Worm (Caenorhabditis elegans) whole organism, L4 larva: Measurements from ENCODE around the gene Y39B6A.41.

ENCODE experiments used
- F37D6.2 ChIP-seq: sonication (generic microtip); optimal IDR thresholded peaks from 2 replicates; lab custom pipeline; 2016; ENCODE audit warnings: mild to moderate bottlenecking, missing genetic modification characterization, missing compliant biosample characterization
- F44E2.7 ChIP-seq: fragments of 200-800 bp; sonication (Bioruptor generic); IDR thresholded peaks from 2 replicates; pipeline ENCODE4 v2.1.2; 2022; ENCODE audit warnings: missing genetic modification characterization, missing compliant biosample characterization
- F49E8.2 ChIP-seq: sonication (generic microtip); optimal IDR thresholded peaks from 2 replicates; lab custom pipeline; 2016; ENCODE audit warnings: missing compliant biosample characterization, mild to moderate bottlenecking, missing genetic modification characterization, borderline replicate concordance
- Y105C5A.15 ChIP-seq: fragments of 200-800 bp; sonication (Bioruptor generic); IDR thresholded peaks from 2 replicates; pipeline ENCODE4 v1.3.6; 2022; ENCODE audit warnings: missing genetic modification characterization, missing compliant biosample characterization
- Y48G9A.11 ChIP-seq: fragments of 200-800 bp; sonication (Bioruptor generic); IDR thresholded peaks from 2 replicates; pipeline ENCODE4 v1.3.6; 2022; ENCODE audit warnings: missing genetic modification reagents, missing genetic modification characterization, missing compliant biosample characterization
- Y5F2A.4 ChIP-seq: fragments of 200-800 bp; sonication (Bioruptor generic); optimal IDR thresholded peaks from 2 replicates; lab custom pipeline; 2018; ENCODE audit warnings: mild to moderate bottlenecking, missing genetic modification characterization, missing compliant biosample characterization
- ZK337.2 ChIP-seq: fragments of 200-800 bp; sonication (Bioruptor generic); IDR thresholded peaks from 2 replicates; pipeline ENCODE4 v1.3.6; 2022; ENCODE audit warnings: missing genetic modification reagents, missing genetic modification characterization, missing compliant biosample characterization
- ZK546.5 ChIP-seq, 2 experiments: sonication (generic microtip); optimal IDR thresholded peaks; 2 replicates each; lab custom pipeline; 2017; ENCODE audit warnings: missing biosample characterization in 2 of 2, missing genetic modification characterization in 2 of 2
- ceh-20 ChIP-seq: fragments of 200-800 bp; sonication (Bioruptor generic); IDR thresholded peaks from 2 replicates; pipeline ENCODE4 v1.3.6; 2022; ENCODE audit warnings: missing genetic modification reagents, missing genetic modification characterization, missing compliant biosample characterization
- ceh-28 ChIP-seq: fragments of 150-350 bp; optimal IDR thresholded peaks from 2 replicates; lab custom pipeline; 2014; ENCODE audit warnings: missing biosample characterization, missing genetic modification reagents, missing genetic modification characterization
- ceh-32 ChIP-seq: sonication (generic microtip); optimal IDR thresholded peaks from 2 replicates; lab custom pipeline; 2016; ENCODE audit warnings: mild to moderate bottlenecking, missing genetic modification characterization, missing compliant biosample characterization; ENCODE audit not compliant: poor library complexity
- ceh-44 ChIP-seq: fragments of 200-800 bp; sonication (Bioruptor generic); IDR thresholded peaks from 2 replicates; pipeline ENCODE4 v1.3.6; 2022; ENCODE audit warnings: missing genetic modification reagents, missing genetic modification characterization, missing compliant biosample characterization
- ceh-62 ChIP-seq: sonication (generic microtip); optimal IDR thresholded peaks from 2 replicates; lab custom pipeline; 2017; ENCODE audit warnings: missing biosample characterization, missing genetic modification characterization
- cey-2 ChIP-seq: sonication (generic microtip); optimal IDR thresholded peaks from 3 replicates; lab custom pipeline; 2017; ENCODE audit warnings: missing genetic modification characterization, mild to moderate bottlenecking, missing compliant biosample characterization, antibody characterized with exemption, borderline replicate concordance; ENCODE audit not compliant: insufficient read depth
- daf-12 ChIP-seq: fragments of 150-350 bp; optimal IDR thresholded peaks from 2 replicates; lab custom pipeline; 2014; ENCODE audit warnings: missing biosample characterization, missing genetic modification reagents, missing genetic modification characterization
- daf-16 ChIP-seq, 3 experiments: sonication (generic microtip); optimal IDR thresholded peaks; 2 replicates each; lab custom pipeline; 2016 to 2017; ENCODE audit warnings: missing genetic modification characterization in 3 of 3, missing genetic modification reagents in 3 of 3, mild to moderate bottlenecking in 2 of 3, missing compliant biosample characterization in 2 of 3, missing biosample characterization in 1 of 3, moderate library complexity in 1 of 3
- daf-19 ChIP-seq: fragments of 200-800 bp; sonication (Bioruptor generic); conservative IDR thresholded peaks from 2 replicates; pipeline ENCODE4 v1.3.6; 2022; ENCODE audit warnings: missing genetic modification characterization, missing compliant biosample characterization
- daf-8 ChIP-seq: fragments of 200-800 bp; sonication (Bioruptor generic); IDR thresholded peaks from 2 replicates; pipeline ENCODE4 v1.3.6; 2022; ENCODE audit warnings: missing genetic modification characterization, missing compliant biosample characterization
- dmd-6 ChIP-seq: fragments of 200-800 bp; sonication (Bioruptor generic); IDR thresholded peaks from 2 replicates; pipeline ENCODE4 v1.3.6; 2022; ENCODE audit warnings: missing genetic modification reagents, missing genetic modification characterization, missing compliant biosample characterization
- dve-1 ChIP-seq: sonication (generic microtip); optimal IDR thresholded peaks from 2 replicates; lab custom pipeline; 2017; ENCODE audit warnings: antibody characterized with exemption, mild to moderate bottlenecking, missing genetic modification characterization, missing compliant biosample characterization; ENCODE audit not compliant: insufficient read depth
- egl-43 ChIP-seq: fragments of 200-800 bp; sonication (Bioruptor generic); IDR thresholded peaks from 2 replicates; pipeline ENCODE4 v1.3.6; 2022; ENCODE audit warnings: missing genetic modification reagents, missing genetic modification characterization, missing compliant biosample characterization
- hif-1 ChIP-seq, 2 experiments: sonication (generic microtip); optimal IDR thresholded peaks; 2 replicates each; lab custom pipeline; 2016 to 2017; ENCODE audit warnings: missing compliant biosample characterization in 2 of 2, missing genetic modification characterization in 2 of 2, missing genetic modification reagents in 2 of 2, missing genotype in 2 of 2, mild to moderate bottlenecking in 1 of 2
- hlh-11 ChIP-seq: fragments of 200-800 bp; sonication (Bioruptor generic); optimal IDR thresholded peaks from 2 replicates; lab custom pipeline; 2018; ENCODE audit warnings: mild to moderate bottlenecking, missing genetic modification characterization, missing compliant biosample characterization
- hlh-30 ChIP-seq: sonication (generic microtip); optimal IDR thresholded peaks from 2 replicates; lab custom pipeline; 2017; ENCODE audit warnings: antibody characterized with exemption, mild to moderate bottlenecking, missing genetic modification characterization, missing compliant biosample characterization; ENCODE audit not compliant: insufficient read depth
- jun-1 ChIP-seq: fragments of 150-350 bp; optimal IDR thresholded peaks from 2 replicates; lab custom pipeline; 2014; ENCODE audit warnings: missing biosample characterization, missing genetic modification reagents, missing genetic modification characterization
- lin-13 ChIP-seq: fragments of 150-350 bp; optimal IDR thresholded peaks from 2 replicates; lab custom pipeline; 2014; ENCODE audit warnings: missing biosample characterization, missing genetic modification reagents, missing genetic modification characterization
- lin-38 ChIP-seq: fragments of 200-800 bp; sonication (Bioruptor generic); IDR thresholded peaks from 2 replicates; pipeline ENCODE4 v1.3.6; 2022; ENCODE audit warnings: missing genetic modification reagents, missing genetic modification characterization, missing compliant biosample characterization
- lsy-2 ChIP-seq, 2 experiments: fragments of 150-350 bp in 1 of 2; sonication (generic microtip) in 1 of 2; optimal IDR thresholded peaks; 2 replicates each; lab custom pipeline; 2014 to 2017; ENCODE audit warnings: missing biosample characterization in 2 of 2, missing genetic modification characterization in 2 of 2
- mep-1 ChIP-seq: fragments of 150-350 bp; sonication (generic microtip); optimal IDR thresholded peaks from 3 replicates; lab custom pipeline; 2014; ENCODE audit warnings: missing biosample characterization, missing genetic modification characterization
- mes-2 ChIP-seq: sonication (generic microtip); optimal IDR thresholded peaks from 2 replicates; lab custom pipeline; 2016; ENCODE audit warnings: missing genotype, mild to moderate bottlenecking, missing genetic modification characterization, missing compliant biosample characterization; ENCODE audit not compliant: poor library complexity, severe bottlenecking
- mxl-2 ChIP-seq: fragments of 200-800 bp; sonication (Bioruptor generic); conservative IDR thresholded peaks from 2 replicates; pipeline ENCODE4 v1.3.6; 2022; ENCODE audit warnings: missing genetic modification reagents, missing genetic modification characterization, missing compliant biosample characterization
- nhr-102 ChIP-seq: sonication (generic microtip); optimal IDR thresholded peaks from 2 replicates; lab custom pipeline; 2016; ENCODE audit warnings: mild to moderate bottlenecking, missing genetic modification characterization, moderate library complexity, missing compliant biosample characterization
- nhr-237 ChIP-seq: sonication (generic microtip); optimal IDR thresholded peaks from 2 replicates; lab custom pipeline; 2017; ENCODE audit warnings: missing biosample characterization, missing genetic modification characterization
- nhr-28 ChIP-seq: fragments of 150-350 bp; optimal IDR thresholded peaks from 2 replicates; lab custom pipeline; 2014; ENCODE audit warnings: missing biosample characterization, missing genetic modification characterization
- nhr-41 ChIP-seq: fragments of 200-800 bp; sonication (Bioruptor generic); IDR thresholded peaks from 2 replicates; pipeline ENCODE4 v1.3.6; 2022; ENCODE audit warnings: missing genetic modification reagents, missing genetic modification characterization, missing compliant biosample characterization
- nhr-6 ChIP-seq: fragments of 150-350 bp; optimal IDR thresholded peaks from 2 replicates; lab custom pipeline; 2014; ENCODE audit warnings: missing biosample characterization, missing genetic modification characterization
- nhr-77 ChIP-seq: fragments of 150-350 bp; optimal IDR thresholded peaks from 2 replicates; lab custom pipeline; 2014; ENCODE audit warnings: missing biosample characterization, missing genetic modification characterization
- pha-4 ChIP-seq, 2 experiments: fragments of 150-350 bp in 1 of 2; fragments of 200-800 bp in 1 of 2; sonication (Bioruptor generic) in 1 of 2; IDR thresholded peaks in 1 of 2; optimal IDR thresholded peaks in 1 of 2; 2 replicates each; pipeline versions ENCODE4 v1.3.6 to Lab custom; 2014 to 2022; ENCODE audit warnings: missing genetic modification characterization in 2 of 2, missing genetic modification reagents in 2 of 2, missing biosample characterization in 1 of 2, missing compliant biosample characterization in 1 of 2
- php-3 ChIP-seq: fragments of 200-800 bp; sonication (Bioruptor generic); IDR thresholded peaks from 2 replicates; pipeline ENCODE4 v1.3.6; 2022; ENCODE audit warnings: missing genetic modification reagents, missing genetic modification characterization, missing compliant biosample characterization
- rbr-2 ChIP-seq: sonication (generic microtip); optimal IDR thresholded peaks from 2 replicates; lab custom pipeline; 2016; ENCODE audit warnings: missing genotype, missing genetic modification characterization, missing compliant biosample characterization
- set-16 ChIP-seq: fragments of 200-800 bp; sonication (Bioruptor generic); IDR thresholded peaks from 2 replicates; pipeline ENCODE4 v1.3.6; 2022; ENCODE audit warnings: missing genetic modification reagents, missing genetic modification characterization, missing compliant biosample characterization
- skn-1 ChIP-seq: fragments of 150-350 bp; optimal IDR thresholded peaks from 2 replicates; lab custom pipeline; 2014; ENCODE audit warnings: missing biosample characterization, missing genetic modification characterization
- tag-97 ChIP-seq: fragments of 200-800 bp; sonication (Bioruptor generic); IDR thresholded peaks from 2 replicates; pipeline ENCODE4 v1.3.6; 2022; ENCODE audit warnings: missing genetic modification characterization, missing compliant biosample characterization
- unc-130 ChIP-seq: sonication (generic microtip); optimal IDR thresholded peaks from 2 replicates; lab custom pipeline; 2016; ENCODE audit warnings: missing genetic modification reagents, missing genetic modification characterization, missing compliant biosample characterization
- unc-62 ChIP-seq, 3 experiments: fragments of 150-350 bp in 1 of 3; sonication (generic microtip); optimal IDR thresholded peaks in 2 of 3; peaks in 1 of 3; 1 replicate in 1 of 3; 2 replicates in 2 of 3; lab custom pipeline; 2014 to 2017; ENCODE audit warnings: missing biosample characterization in 3 of 3, missing genetic modification characterization in 3 of 3, missing genetic modification reagents in 3 of 3, missing genotype in 1 of 3
- vab-7 ChIP-seq: fragments of 200-800 bp; sonication (Bioruptor generic); IDR thresholded peaks from 2 replicates; pipeline ENCODE4 v1.3.6; 2022; ENCODE audit warnings: missing genetic modification reagents, missing genetic modification characterization, missing compliant biosample characterization
- zip-2 ChIP-seq: fragments of 150-350 bp; optimal IDR thresholded peaks from 2 replicates; lab custom pipeline; 2014; ENCODE audit warnings: missing biosample characterization, missing genetic modification characterization
- ztf-7 ChIP-seq: fragments of 150-350 bp; optimal IDR thresholded peaks from 2 replicates; lab custom pipeline; 2014; ENCODE audit warnings: missing biosample characterization, missing genetic modification characterization

Y39B6A.41 gene

ce11 chrV:18980980-18981529, 3.3 kb upstream of the Y39B6A.41 start, which contains the start of the genes mrps-35 and sws-1 (continued):
- peak; percentile 45 for TF ChIP-seq mep-1 (tag; lab: Kevin White, UChicago)
- TF ChIP-seq mes-2 (tag; lab: Kevin White, UChicago): peak; percentile 99
- no peak for TF ChIP-seq nhr-102 (tag; lab: Kevin White, UChicago)
- TF ChIP-seq set-16 (GFP tag; lab: Robert Waterston, UW): 0 out of 2 replicates have a peak, but pooled peaks have one; percentile 9
- no peak for TF ChIP-seq ceh-28 (tag; lab: Kevin White, UChicago)
- peak; percentile 0 for TF ChIP-seq hlh-11 (tag; lab: Kevin White, UChicago)
- peak; percentile 68 for TF ChIP-seq Y48G9A.11
- TF ChIP-seq F37D6.2 (tag; lab: Kevin White, UChicago): peak; percentile 18
- no peak for TF ChIP-seq ceh-32 (tag; lab: Kevin White, UChicago)
- no peak for TF ChIP-seq daf-19 (GFP tag; lab: Robert Waterston, UW)
- TF ChIP-seq rbr-2 (tag; lab: Kevin White, UChicago): peak; percentile 37
- TF ChIP-seq F44E2.7 (GFP tag; lab: Robert Waterston, UW): no peak
- TF ChIP-seq skn-1: no peak
- peak; percentile 73 for TF ChIP-seq lin-38
- no peak for TF ChIP-seq nhr-77
- TF ChIP-seq nhr-28 (tag; lab: Kevin White, UChicago): peak; percentile 16
- TF ChIP-seq php-3 (GFP tag; lab: Robert Waterston, UW): no peak
- no peak for TF ChIP-seq ZK546.5 (tag; optimal IDR thresholded peaks at IDR 0.05; lab: Kevin White, UChicago)
- peak; percentile 47 for TF ChIP-seq F49E8.2 (tag; lab: Kevin White, UChicago)
- no peak for TF ChIP-seq daf-12 (tag; lab: Kevin White, UChicago)
- peak in 1 of 2 experiments; percentile 77 for TF ChIP-seq lsy-2 (tag; optimal IDR thresholded peaks at IDR 0.05; lab: Kevin White, UChicago)
- no peak for TF ChIP-seq ceh-62 (tag; lab: Kevin White, UChicago)
- no peak for TF ChIP-seq vab-7 (GFP tag; lab: Robert Waterston, UW)
- TF ChIP-seq ceh-44 (GFP tag; lab: Robert Waterston, UW): peak; percentile 66; the same call in 1 of the 2 replicates
- no peak for TF ChIP-seq nhr-41 (GFP tag; lab: Robert Waterston, UW)
- TF ChIP-seq unc-130 (GFP tag; lab: Kevin White, UChicago): peak; percentile 79
- no peak for TF ChIP-seq Y5F2A.4 (GFP tag; lab: Kevin White, UChicago)
- peak in 1 of 2 experiments; percentile 87 for TF ChIP-seq hif-1 (tag; optimal IDR thresholded peaks at IDR 0.05; lab: Kevin White, UChicago)
- TF ChIP-seq tag-97: no peak
- no peak for TF ChIP-seq daf-16 (GFP tag; optimal IDR thresholded peaks at IDR 0.05; lab: Kevin White, UChicago)
- TF ChIP-seq daf-16 (tag; optimal IDR thresholded peaks at IDR 0.05; lab: Kevin White, UChicago): peak; percentile 46
- TF ChIP-seq pha-4 (GFP tag; IDR thresholded peaks at IDR 0.05; lab: Robert Waterston, UW): 0 out of 2 replicates have a peak, but pooled peaks have one; percentile 39
- no peak for TF ChIP-seq pha-4 (tag; optimal IDR thresholded peaks at IDR 0.05; lab: Kevin White, UChicago)
- TF ChIP-seq zip-2: no peak
- TF ChIP-seq dve-1: peak; percentile 27
- no peak for TF ChIP-seq cey-2
- TF ChIP-seq hlh-30 (tag; lab: Kevin White, UChicago): no peak
- no peak for TF ChIP-seq egl-43 (GFP tag; lab: Robert Waterston, UW)
- TF ChIP-seq lin-13 (GFP tag; lab: Kevin White, UChicago): no peak
- peak; percentile 67 for TF ChIP-seq nhr-6 (tag; lab: Kevin White, UChicago)
- peak in 1 of 2 experiments; percentile 11 for TF ChIP-seq unc-62 (GFP tag; optimal IDR thresholded peaks at IDR 0.05 in 1 of 2; lab: Kevin White, UChicago)
- TF ChIP-seq unc-62 (tag; optimal IDR thresholded peaks at IDR 0.05; lab: Kevin White, UChicago): no peak
- no peak for TF ChIP-seq Y105C5A.15
- no peak for TF ChIP-seq nhr-237 (tag; lab: Kevin White, UChicago)
- TF ChIP-seq dmd-6 (GFP tag; lab: Robert Waterston, UW): peak; percentile 64
- TF ChIP-seq ceh-20 (GFP tag; lab: Robert Waterston, UW): no peak
- peak; percentile 10 for TF ChIP-seq ztf-7 (tag; lab: Kevin White, UChicago)
- TF ChIP-seq daf-8 (GFP tag; lab: Robert Waterston, UW): no peak
- TF ChIP-seq mxl-2: peak; percentile 51; the same call in 1 of the 2 replicates
- TF ChIP-seq ZK337.2: peak; percentile 92
- no peak for TF ChIP-seq jun-1 (tag; lab: Kevin White, UChicago)
